Fruit fly (Drosophila melanogaster) whole organism, adult: Measurements from ENCODE around the gene CG7016.

Source experiments
- CG5204 ChIP-seq: fragments of 200-800 bp; sonication (Bioruptor generic); optimal IDR thresholded peaks from 2 replicates; lab custom pipeline; 2016; ENCODE audit warnings: missing biosample characterization, missing genetic modification characterization
- CG7045 ChIP-seq: fragments of 200-800 bp; sonication (Bioruptor generic); optimal IDR thresholded peaks from 2 replicates; lab custom pipeline; 2017; ENCODE audit warnings: missing biosample characterization, mild to moderate bottlenecking, missing genetic modification characterization
- CG7101 ChIP-seq: fragments of 200-800 bp; sonication (Bioruptor generic); optimal IDR thresholded peaks from 2 replicates; lab custom pipeline; 2018; ENCODE audit warnings: missing biosample characterization, mild to moderate bottlenecking, missing genetic modification characterization, moderate library complexity
- Clk ChIP-seq: fragments of 200-800 bp; sonication (Bioruptor generic); optimal IDR thresholded peaks from 2 replicates; lab custom pipeline; 2017; ENCODE audit warnings: missing biosample characterization, missing genetic modification characterization
- Crg-1 ChIP-seq: fragments of 200-800 bp; sonication (Bioruptor generic); optimal IDR thresholded peaks from 2 replicates; lab custom pipeline; 2016; ENCODE audit warnings: missing biosample characterization, missing genetic modification characterization
- Mnt ChIP-seq: fragments of 200-800 bp; sonication (Bioruptor generic); optimal IDR thresholded peaks from 2 replicates; lab custom pipeline; 2016; ENCODE audit warnings: missing biosample characterization, mild to moderate bottlenecking, missing genetic modification characterization
- cic ChIP-seq: fragments of 200-800 bp; sonication (Bioruptor generic); optimal IDR thresholded peaks from 2 replicates; lab custom pipeline; 2017; ENCODE audit warnings: missing biosample characterization, mild to moderate bottlenecking, missing genetic modification characterization, moderate library complexity
- cnc ChIP-seq, 2 experiments: fragments of >200 bp; optimal IDR thresholded peaks; 2 replicates each; lab custom pipeline; 2017
- kay ChIP-seq: fragments of 200-800 bp; sonication (Bioruptor generic); peaks from one replicate; lab custom pipeline; 2016; ENCODE audit warnings: missing biosample characterization, missing genetic modification characterization, borderline replicate concordance
- ovo ChIP-seq: fragments of 200-800 bp; sonication (Bioruptor generic); optimal IDR thresholded peaks from 2 replicates; lab custom pipeline; 2016; ENCODE audit warnings: missing biosample characterization, missing genetic modification characterization
- toe ChIP-seq: fragments of 200-800 bp; sonication (Bioruptor generic); optimal IDR thresholded peaks from 2 replicates; lab custom pipeline; 2016; ENCODE audit warnings: missing biosample characterization, missing genetic modification characterization

dm6 chr3R:24888418-24888817 is 25.7 kb downstream of the CG7016 start:
- TF ChIP-seq cnc (optimal IDR thresholded peaks at IDR 0.05; lab: Kevin White, UChicago) (no peak), ovo (GFP tag; lab: Kevin White, UChicago) (no peak), cic (GFP tag; lab: Kevin White, UChicago) (no peak), Clk (GFP tag; lab: Kevin White, UChicago) (no peak), kay (no peak), Mnt (GFP tag; lab: Kevin White, UChicago) (no peak), CG7101 (no peak), toe (GFP tag; lab: Kevin White, UChicago) (no peak), Crg-1 (GFP tag; lab: Kevin White, UChicago) (no peak), CG7045 (GFP tag; lab: Kevin White, UChicago) (no peak), CG5204 (GFP tag; lab: Kevin White, UChicago) (no peak)
